Worm (Caenorhabditis elegans) whole organism, L3 larva: ENCODE measurements around the gene abhd-14.

Experiments used
- ceh-16 ChIP-seq: sonication (generic microtip); optimal IDR thresholded peaks from 2 replicates; lab custom pipeline; 2017; ENCODE audit warnings: missing biosample characterization, missing genetic modification characterization
- pha-4 ChIP-seq: fragments of 150-350 bp; optimal IDR thresholded peaks from 2 replicates; lab custom pipeline; 2014; ENCODE audit warnings: missing biosample characterization, missing genetic modification reagents, missing genetic modification characterization
- snpc-4 ChIP-seq: fragments of 150-350 bp; optimal IDR thresholded peaks from 2 replicates; lab custom pipeline; 2014; ENCODE audit warnings: missing biosample characterization, missing genetic modification characterization
- tbx-2 ChIP-seq: sonication (generic microtip); optimal IDR thresholded peaks from 2 replicates; lab custom pipeline; 2016; ENCODE audit warnings: mild to moderate bottlenecking, missing genetic modification characterization, missing compliant biosample characterization

DNA sequence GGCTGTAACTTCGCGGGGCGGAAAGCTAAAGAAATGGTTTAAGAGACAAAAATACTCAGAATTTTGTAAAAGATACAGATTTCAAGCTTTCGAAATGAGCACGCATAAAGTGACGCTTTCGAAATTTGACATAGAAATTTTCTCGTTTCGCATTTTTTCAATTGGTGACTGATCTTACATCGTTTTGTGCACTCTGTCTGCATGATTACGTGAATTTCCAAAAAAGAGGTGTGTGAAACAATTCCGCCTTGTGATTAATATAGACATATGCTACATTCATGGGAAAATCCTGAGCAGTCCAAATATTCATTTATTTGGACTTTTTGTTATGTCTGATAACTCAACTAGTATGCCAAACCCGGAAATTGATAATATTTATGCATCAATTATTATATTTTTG, 15.8 kb upstream of the abhd-14 start, which contains the start of gene srx-12:
- TF ChIP-seq ceh-16 (tag; lab: Kevin White, UChicago) (no peak), tbx-2 (tag; lab: Kevin White, UChicago) (no peak), pha-4 (tag; lab: Kevin White, UChicago) (no peak), snpc-4 (tag; lab: Kevin White, UChicago) (no peak)
